Worm (Caenorhabditis elegans) whole organism, young adult: ENCODE results near the gene srbc-6.

Experiments
- C17E4.6 ChIP-seq: fragments of 200-800 bp; sonication (Bioruptor generic); IDR thresholded peaks from 2 replicates; pipeline ENCODE4 v1.3.6; 2022; ENCODE audit warnings: missing genetic modification reagents, missing genetic modification characterization, missing compliant biosample characterization
- F33H1.4 ChIP-seq: fragments of 200-800 bp; sonication (Bioruptor generic); IDR thresholded peaks from 2 replicates; pipeline ENCODE4 v1.3.6; 2022; ENCODE audit warnings: missing genetic modification reagents, missing genetic modification characterization, missing compliant biosample characterization
- F39B2.1 ChIP-seq: fragments of 200-800 bp; sonication (Bioruptor generic); IDR thresholded peaks from 2 replicates; pipeline ENCODE4 v1.3.6; 2022; ENCODE audit warnings: missing genetic modification reagents, missing genetic modification characterization, missing compliant biosample characterization
- F49E8.2 ChIP-seq: sonication (generic microtip); optimal IDR thresholded peaks from 3 replicates; lab custom pipeline; 2017; ENCODE audit warnings: missing genetic modification characterization, mild to moderate bottlenecking, missing compliant biosample characterization, antibody characterized with exemption, moderate library complexity; ENCODE audit not compliant: insufficient read depth
- F52B5.7 ChIP-seq: sonication (generic microtip); optimal IDR thresholded peaks from 2 replicates; lab custom pipeline; 2016; ENCODE audit warnings: mild to moderate bottlenecking, missing genetic modification characterization, missing compliant biosample characterization
- F55B11.4 ChIP-seq: sonication (generic microtip); optimal IDR thresholded peaks from 2 replicates; lab custom pipeline; 2016; ENCODE audit warnings: missing compliant biosample characterization, missing genetic modification characterization, borderline replicate concordance; ENCODE audit not compliant: insufficient read depth
- F57A8.1 ChIP-seq: fragments of 200-800 bp; sonication (Bioruptor generic); optimal IDR thresholded peaks from 2 replicates; lab custom pipeline; 2018; ENCODE audit warnings: mild to moderate bottlenecking, missing genetic modification characterization, moderate library complexity, missing compliant biosample characterization
- T07F8.4 ChIP-seq: sonication (generic microtip); optimal IDR thresholded peaks from 2 replicates; lab custom pipeline; 2016; ENCODE audit warnings: mild to moderate bottlenecking, missing genetic modification characterization, moderate library complexity, missing compliant biosample characterization
- T26A5.8 ChIP-seq: sonication (generic microtip); optimal IDR thresholded peaks from 2 replicates; lab custom pipeline; 2016; ENCODE audit warnings: missing genetic modification characterization, missing compliant biosample characterization
- Y53F4B.3 ChIP-seq: fragments of 200-800 bp; sonication (Bioruptor generic); IDR thresholded peaks from 2 replicates; pipeline ENCODE4 v1.3.6; 2022; ENCODE audit warnings: missing genetic modification reagents, missing genetic modification characterization, missing compliant biosample characterization
- Y56A3A.18 ChIP-seq: fragments of 200-800 bp; sonication (Bioruptor generic); IDR thresholded peaks from 2 replicates; pipeline ENCODE4 v1.3.6; 2022; ENCODE audit warnings: missing genetic modification reagents, missing genetic modification characterization, missing compliant biosample characterization
- Y95B8A.8 ChIP-seq: fragments of 200-800 bp; sonication (Bioruptor generic); IDR thresholded peaks from 2 replicates; pipeline ENCODE4 v1.3.6; 2022; ENCODE audit warnings: missing genetic modification reagents, missing genetic modification characterization, missing compliant biosample characterization
- aptf-2 ChIP-seq: fragments of 200-800 bp; sonication (Bioruptor generic); conservative IDR thresholded peaks from 2 replicates; pipeline ENCODE4 v1.3.6; 2022; ENCODE audit warnings: missing genetic modification reagents, missing genetic modification characterization, missing compliant biosample characterization
- aptf-3 ChIP-seq: fragments of 200-800 bp; sonication (Bioruptor generic); IDR thresholded peaks from 2 replicates; pipeline ENCODE4 v1.3.6; 2022; ENCODE audit warnings: missing genetic modification characterization, missing compliant biosample characterization
- athp-1 ChIP-seq: sonication (generic microtip); optimal IDR thresholded peaks from 2 replicates; lab custom pipeline; 2017; ENCODE audit warnings: mild to moderate bottlenecking, missing genetic modification characterization, missing compliant biosample characterization
- bed-2 ChIP-seq: fragments of 200-800 bp; sonication (Bioruptor generic); IDR thresholded peaks from 2 replicates; pipeline ENCODE4 v1.3.6; 2022; ENCODE audit warnings: missing genetic modification reagents, missing genetic modification characterization, missing compliant biosample characterization
- ceh-58 ChIP-seq: fragments of 200-800 bp; sonication (Bioruptor generic); IDR thresholded peaks from 2 replicates; pipeline ENCODE4 v1.3.6; 2022; ENCODE audit warnings: missing genetic modification characterization, missing compliant biosample characterization
- ceh-79 ChIP-seq: sonication (generic microtip); optimal IDR thresholded peaks from 2 replicates; lab custom pipeline; 2017; ENCODE audit warnings: mild to moderate bottlenecking, missing genetic modification characterization, missing compliant biosample characterization
- die-1 ChIP-seq: sonication (generic microtip); optimal IDR thresholded peaks from 2 replicates; lab custom pipeline; 2016; ENCODE audit warnings: missing genotype, mild to moderate bottlenecking, missing genetic modification characterization, missing compliant biosample characterization
- dox-1 ChIP-seq: fragments of 200-800 bp; sonication (Bioruptor generic); IDR thresholded peaks from 2 replicates; pipeline ENCODE4 v1.3.6; 2022; ENCODE audit warnings: missing genetic modification reagents, missing genetic modification characterization, missing compliant biosample characterization
- dpff-1 ChIP-seq: sonication (generic microtip); optimal IDR thresholded peaks from 2 replicates; lab custom pipeline; 2017; ENCODE audit warnings: mild to moderate bottlenecking, missing genetic modification characterization, missing compliant biosample characterization
- efl-1 ChIP-seq: fragments of 150-350 bp; optimal IDR thresholded peaks from 2 replicates; lab custom pipeline; 2014; ENCODE audit warnings: missing biosample characterization, missing genetic modification reagents, missing genetic modification characterization
- egl-18 ChIP-seq: fragments of 200-800 bp; sonication (Bioruptor generic); IDR thresholded peaks from 2 replicates; pipeline ENCODE4 v1.3.6; 2022; ENCODE audit warnings: missing genetic modification reagents, missing genetic modification characterization, missing compliant biosample characterization
- ets-4 ChIP-seq: fragments of 200-800 bp; sonication (Bioruptor generic); optimal IDR thresholded peaks from 2 replicates; lab custom pipeline; 2018; ENCODE audit warnings: mild to moderate bottlenecking, missing genetic modification characterization, missing compliant biosample characterization
- hmg-1.2 ChIP-seq: fragments of 200-800 bp; sonication (Bioruptor generic); IDR thresholded peaks from 2 replicates; pipeline ENCODE4 v1.3.6; 2022; ENCODE audit warnings: missing genetic modification reagents, missing genetic modification characterization, missing compliant biosample characterization
- hmg-20 ChIP-seq: fragments of 200-800 bp; sonication (Bioruptor generic); IDR thresholded peaks from 2 replicates; pipeline ENCODE4 v1.3.6; 2022; ENCODE audit warnings: missing genetic modification reagents, missing genetic modification characterization, missing compliant biosample characterization
- lag-1 ChIP-seq: fragments of 200-800 bp; sonication (Bioruptor generic); IDR thresholded peaks from 2 replicates; pipeline ENCODE4 v1.3.6; 2022; ENCODE audit warnings: missing genetic modification reagents, missing genetic modification characterization, missing compliant biosample characterization
- lsl-1 ChIP-seq: fragments of 200-800 bp; sonication (Bioruptor generic); optimal IDR thresholded peaks from 2 replicates; lab custom pipeline; 2018; ENCODE audit warnings: mild to moderate bottlenecking, missing genetic modification characterization, moderate library complexity, missing compliant biosample characterization
- madf-10 ChIP-seq: sonication (generic microtip); optimal IDR thresholded peaks from 2 replicates; lab custom pipeline; 2016; ENCODE audit warnings: mild to moderate bottlenecking, missing genetic modification characterization, missing compliant biosample characterization
- madf-8 ChIP-seq: fragments of 200-800 bp; sonication (Bioruptor generic); conservative IDR thresholded peaks from 2 replicates; pipeline ENCODE4 v1.3.6; 2022; ENCODE audit warnings: missing genetic modification reagents, missing genetic modification characterization, missing compliant biosample characterization
- mcd-1 ChIP-seq: fragments of 200-800 bp; sonication (Bioruptor generic); IDR thresholded peaks from 2 replicates; pipeline ENCODE4 v1.3.6; 2022; ENCODE audit warnings: missing genetic modification reagents, missing genetic modification characterization, missing compliant biosample characterization
- mes-4 ChIP-seq: sonication (generic microtip); optimal IDR thresholded peaks from 2 replicates; lab custom pipeline; 2016; ENCODE audit warnings: missing genotype, missing genetic modification characterization, missing compliant biosample characterization
- nfya-1 ChIP-seq: sonication (generic microtip); optimal IDR thresholded peaks from 2 replicates; lab custom pipeline; 2017; ENCODE audit warnings: antibody characterized with exemption, missing compliant biosample characterization, missing genetic modification characterization, borderline replicate concordance; ENCODE audit not compliant: insufficient read depth
- nhr-27 ChIP-seq: fragments of 200-800 bp; sonication (Bioruptor generic); optimal IDR thresholded peaks from 2 replicates; lab custom pipeline; 2018; ENCODE audit warnings: mild to moderate bottlenecking, missing genetic modification characterization, moderate library complexity, missing compliant biosample characterization
- nhr-90 ChIP-seq: sonication (generic microtip); optimal IDR thresholded peaks from 2 replicates; lab custom pipeline; 2016; ENCODE audit warnings: missing genotype, mild to moderate bottlenecking, missing genetic modification characterization, missing compliant biosample characterization
- somi-1 ChIP-seq: fragments of 200-800 bp; sonication (Bioruptor generic); optimal IDR thresholded peaks from 2 replicates; lab custom pipeline; 2018; ENCODE audit warnings: mild to moderate bottlenecking, missing genetic modification characterization, missing compliant biosample characterization
- tlf-1 ChIP-seq: fragments of 200-800 bp; sonication (Bioruptor generic); optimal IDR thresholded peaks from 2 replicates; lab custom pipeline; 2018; ENCODE audit warnings: mild to moderate bottlenecking, missing genetic modification characterization, missing compliant biosample characterization
- unc-62 ChIP-seq: fragments of 150-350 bp; optimal IDR thresholded peaks from 2 replicates; lab custom pipeline; 2014; ENCODE audit warnings: missing biosample characterization, missing genetic modification reagents, missing genetic modification characterization
- xnd-1 ChIP-seq: sonication (generic microtip); optimal IDR thresholded peaks from 2 replicates; lab custom pipeline; 2016; ENCODE audit warnings: missing genotype, missing genetic modification reagents, missing genetic modification characterization, missing compliant biosample characterization
- zim-3 ChIP-seq: sonication (generic microtip); optimal IDR thresholded peaks from 2 replicates; lab custom pipeline; 2017; ENCODE audit warnings: mild to moderate bottlenecking, missing genetic modification characterization, moderate library complexity, missing compliant biosample characterization
- ztf-22 ChIP-seq: fragments of 200-800 bp; sonication (Bioruptor generic); optimal IDR thresholded peaks from 2 replicates; lab custom pipeline; 2018; ENCODE audit warnings: mild to moderate bottlenecking, missing genetic modification characterization, moderate library complexity, missing compliant biosample characterization

srbc-6 gene

DNA sequence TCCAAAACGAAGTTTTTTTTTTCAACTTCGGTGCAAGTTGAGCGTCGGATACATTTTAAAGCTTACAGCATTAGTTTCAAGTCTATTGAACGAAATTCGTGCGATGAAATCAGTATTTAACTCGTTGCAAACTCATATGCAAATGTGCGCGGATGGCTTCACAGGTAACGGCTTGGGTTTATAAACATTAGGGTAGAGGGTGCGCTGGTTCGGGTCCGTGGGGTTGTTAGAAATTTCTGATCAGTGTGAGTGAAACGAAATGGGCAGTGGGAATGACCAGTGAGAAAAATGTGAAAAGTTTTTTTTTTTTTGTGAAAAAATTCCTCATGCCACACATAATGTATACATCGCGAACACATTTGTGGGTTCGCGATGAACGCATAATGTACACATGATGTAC is 6.8 kb upstream of the srbc-6 start (continued):
- TF ChIP-seq Y95B8A.8 (GFP tag; lab: Robert Waterston, UW) (0 out of 2 replicates have a peak, but pooled peaks have one; percentile 16), F49E8.2 (tag; lab: Kevin White, UChicago) (no peak), mes-4 (peak; percentile 28), ceh-79 (tag; lab: Kevin White, UChicago) (no peak), Y56A3A.18 (GFP tag; lab: Robert Waterston, UW) (peak; percentile 62; the same call in 1 of the 2 replicates), nhr-90 (tag; lab: Kevin White, UChicago) (peak; percentile 74), C17E4.6 (GFP tag; lab: Robert Waterston, UW) (no peak), F33H1.4 (peak; percentile 27; the same call in 1 of the 2 replicates), hmg-1.2 (GFP tag; lab: Robert Waterston, UW) (0 out of 2 replicates have a peak, but pooled peaks have one; percentile 41), F57A8.1 (no peak), zim-3 (tag; lab: Kevin White, UChicago) (peak; percentile 22), dox-1 (peak; percentile 59; the same call in 1 of the 2 replicates), athp-1 (tag; lab: Kevin White, UChicago) (peak; percentile 48), aptf-2 (GFP tag; lab: Robert Waterston, UW) (0 out of 2 replicates have a peak, but pooled peaks have one; percentile 18), ceh-58 (peak; percentile 77; the same call in 1 of the 2 replicates), madf-8 (peak; percentile 27; the same call in 1 of the 2 replicates), F55B11.4 (tag; lab: Kevin White, UChicago) (no peak), xnd-1 (tag; lab: Kevin White, UChicago) (peak; percentile 5), lsl-1 (GFP tag; lab: Kevin White, UChicago) (peak; percentile 40), bed-2 (GFP tag; lab: Robert Waterston, UW) (no peak), somi-1 (GFP tag; lab: Kevin White, UChicago) (no peak), F52B5.7 (tag; lab: Kevin White, UChicago) (peak; percentile 47), madf-10 (tag; lab: Kevin White, UChicago) (peak; percentile 2), Y53F4B.3 (GFP tag; lab: Robert Waterston, UW) (no peak), T07F8.4 (peak; percentile 47), mcd-1 (GFP tag; lab: Robert Waterston, UW) (0 out of 2 replicates have a peak, but pooled peaks have one; percentile 21)

DNA sequence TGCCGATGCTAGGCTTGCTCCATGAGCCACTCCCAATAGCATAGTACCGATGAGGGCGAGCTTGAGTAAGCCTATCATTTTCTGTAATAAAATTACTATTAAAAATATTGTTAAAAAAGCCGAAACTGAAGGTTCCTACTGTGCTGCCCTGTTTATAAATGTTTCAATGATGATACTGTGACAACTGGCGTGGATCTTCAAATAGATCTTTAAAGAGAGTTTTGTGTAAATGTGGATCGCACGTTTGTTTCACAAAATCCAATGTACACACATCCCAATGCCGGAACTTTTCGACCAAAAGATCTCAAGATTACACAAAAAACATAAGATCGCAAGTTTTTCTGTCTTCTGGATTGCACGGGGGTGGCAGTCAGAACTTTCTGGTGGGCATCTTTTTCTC is 4.5 kb upstream of the srbc-6 start, which contains the start of gene C36C5.14:
C36C5.14 (minus strand) TSS at position 101 of the 400 bp plus-strand sequence.
- TF ChIP-seq athp-1 (tag; lab: Kevin White, UChicago), result no peak
- TF ChIP-seq T26A5.8 (tag; lab: Kevin White, UChicago), result no peak
- no peak for TF ChIP-seq unc-62 (GFP tag; lab: Kevin White, UChicago)
- TF ChIP-seq dpff-1 (tag; lab: Kevin White, UChicago), result no peak
- TF ChIP-seq aptf-3 (GFP tag; lab: Robert Waterston, UW), result no peak
- TF ChIP-seq nfya-1, result no peak
- TF ChIP-seq F39B2.1 (GFP tag; lab: Robert Waterston, UW), result no peak
- TF ChIP-seq madf-10 (tag; lab: Kevin White, UChicago), result no peak
- no peak for TF ChIP-seq ztf-22 (GFP tag; lab: Kevin White, UChicago)
- TF ChIP-seq ets-4, result no peak
- no peak for TF ChIP-seq egl-18 (GFP tag; lab: Robert Waterston, UW)
- TF ChIP-seq lag-1 (GFP tag; lab: Robert Waterston, UW), result no peak
- TF ChIP-seq nhr-27, result no peak
- no peak for TF ChIP-seq efl-1
- no peak for TF ChIP-seq lsl-1 (GFP tag; lab: Kevin White, UChicago)
- no peak for TF ChIP-seq tlf-1
- TF ChIP-seq hmg-20 (GFP tag; lab: Robert Waterston, UW), result no peak
- no peak for TF ChIP-seq die-1 (tag; lab: Kevin White, UChicago)
